Worm (Caenorhabditis elegans) whole organism, L4 larva: ENCODE measurements around the gene npr-43.

Experiments used
- daf-19 ChIP-seq: fragments of 200-800 bp; sonication (Bioruptor generic); conservative IDR thresholded peaks from 2 replicates; pipeline ENCODE4 v1.3.6; 2022; ENCODE audit warnings: missing genetic modification characterization, missing compliant biosample characterization
- fos-1 ChIP-seq: fragments of 150-350 bp; optimal IDR thresholded peaks from 2 replicates; lab custom pipeline; 2014; ENCODE audit warnings: missing biosample characterization, missing genetic modification characterization

DNA sequence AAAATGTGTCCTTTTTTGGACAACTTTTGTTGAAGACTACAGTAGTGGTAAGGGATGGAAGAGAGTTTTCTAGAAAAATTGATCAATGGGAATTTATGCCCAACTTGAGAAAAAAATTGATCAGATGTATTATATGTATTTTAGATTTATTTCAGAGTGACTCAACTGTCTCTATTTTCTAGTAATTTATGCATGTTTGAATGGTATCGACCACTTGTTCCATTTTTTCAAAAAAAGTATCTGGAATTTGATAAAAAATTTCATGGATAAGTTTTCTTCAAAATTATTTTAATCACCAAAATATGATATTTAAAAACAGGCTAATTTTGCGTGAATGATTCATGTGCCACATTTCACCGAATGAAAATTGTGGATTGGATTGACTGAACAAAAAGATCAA, 12.9 kb upstream of the npr-43 start, which contains the start of gene C15H11.10:
- TF ChIP-seq fos-1 (tag; lab: Kevin White, UChicago): no peak
- no peak for TF ChIP-seq daf-19 (GFP tag; lab: Robert Waterston, UW)
